Fruit fly (Drosophila melanogaster) whole organism, embryonic: ENCODE results near the gene dob.

ENCODE experiments used
- Abd-B ChIP-seq: fragments of 200-800 bp; sonication (Bioruptor generic); optimal IDR thresholded peaks from 2 replicates; lab custom pipeline; 2018; ENCODE audit warnings: missing biosample characterization, mild to moderate bottlenecking, missing genetic modification characterization, moderate library complexity
- Adf1 ChIP-seq: fragments of 200-800 bp; sonication (Bioruptor generic); IDR thresholded peaks from 2 replicates; pipeline ENCODE4 v1.3.6; 2022; ENCODE audit warnings: missing biosample characterization, missing genetic modification characterization
- CG11504 ChIP-seq: fragments of 200-800 bp; sonication (Bioruptor generic); optimal IDR thresholded peaks from 3 replicates; lab custom pipeline; 2019; ENCODE audit warnings: missing biosample characterization, mild to moderate bottlenecking, missing genetic modification characterization, moderate library complexity
- CG12155 ChIP-seq: fragments of 200-800 bp; sonication (Bioruptor generic); optimal IDR thresholded peaks from 3 replicates; lab custom pipeline; 2016; ENCODE audit warnings: missing biosample characterization, missing genetic modification characterization
- CG12391 ChIP-seq: fragments of 200-800 bp; sonication (Bioruptor generic); optimal IDR thresholded peaks from 3 replicates; lab custom pipeline; 2018; ENCODE audit warnings: missing biosample characterization, mild to moderate bottlenecking, missing genetic modification characterization, moderate library complexity
- CG12942 ChIP-seq: fragments of 200-800 bp; sonication (Bioruptor generic); optimal IDR thresholded peaks from 3 replicates; lab custom pipeline; 2016; ENCODE audit warnings: missing biosample characterization, missing genetic modification characterization
- CG13624 ChIP-seq: fragments of 200-800 bp; sonication (Bioruptor generic); optimal IDR thresholded peaks from 2 replicates; lab custom pipeline; 2016; ENCODE audit warnings: missing biosample characterization, missing genetic modification characterization
- CG13894 ChIP-seq: fragments of 200-800 bp; sonication (Bioruptor generic); optimal IDR thresholded peaks from 3 replicates; lab custom pipeline; 2018; ENCODE audit warnings: missing biosample characterization, mild to moderate bottlenecking, missing genetic modification characterization, moderate library complexity
- CG15696 ChIP-seq: fragments of 200-800 bp; sonication (Bioruptor generic); optimal IDR thresholded peaks from 2 replicates; lab custom pipeline; 2019; ENCODE audit warnings: missing biosample characterization, mild to moderate bottlenecking, missing genetic modification characterization, moderate library complexity
- CG1647 ChIP-seq: fragments of 200-800 bp; sonication (Bioruptor generic); optimal IDR thresholded peaks from 3 replicates; lab custom pipeline; 2016; ENCODE audit warnings: missing biosample characterization, missing genetic modification characterization
- CG1792 ChIP-seq: fragments of 200-800 bp; sonication (Bioruptor generic); optimal IDR thresholded peaks from 2 replicates; lab custom pipeline; 2016; ENCODE audit warnings: missing biosample characterization, missing genetic modification characterization
- CG2120 ChIP-seq: fragments of 200-800 bp; sonication (Bioruptor generic); optimal IDR thresholded peaks from 3 replicates; lab custom pipeline; 2016; ENCODE audit warnings: missing biosample characterization, missing genetic modification characterization
- CG3847 ChIP-seq: fragments of 200-800 bp; sonication (Bioruptor generic); IDR thresholded peaks from 2 replicates; pipeline ENCODE4 v1.3.6; 2022; ENCODE audit warnings: missing biosample characterization, missing genetic modification characterization
- CG4707 ChIP-seq: fragments of 200-800 bp; sonication (Bioruptor generic); optimal IDR thresholded peaks from 2 replicates; lab custom pipeline; 2018; ENCODE audit warnings: missing biosample characterization, mild to moderate bottlenecking, missing genetic modification characterization, moderate library complexity
- CG6683 ChIP-seq: fragments of 200-800 bp; sonication (Bioruptor generic); optimal IDR thresholded peaks from 2 replicates; lab custom pipeline; 2017; ENCODE audit warnings: missing biosample characterization, mild to moderate bottlenecking, missing genetic modification characterization, missing genetic modification reagents
- CG6813 ChIP-seq: fragments of 200-800 bp; sonication (Bioruptor generic); optimal IDR thresholded peaks from 2 replicates; lab custom pipeline; 2017; ENCODE audit warnings: missing biosample characterization, missing genetic modification characterization, mild to moderate bottlenecking, moderate library complexity, missing genetic modification reagents
- CG7839 ChIP-seq: fragments of 200-800 bp; sonication (Bioruptor generic); optimal IDR thresholded peaks from 3 replicates; lab custom pipeline; 2018; ENCODE audit warnings: missing biosample characterization, mild to moderate bottlenecking, missing genetic modification characterization, moderate library complexity
- CG8089 ChIP-seq: fragments of 200-800 bp; sonication (Bioruptor generic); optimal IDR thresholded peaks from 3 replicates; lab custom pipeline; 2016; ENCODE audit warnings: missing biosample characterization, missing genetic modification characterization
- CG8290 ChIP-seq, 3 experiments: fragments of 200-800 bp; sonication (Bioruptor generic); optimal IDR thresholded peaks; 2 replicates each; lab custom pipeline; 2016 to 2019; ENCODE audit warnings: missing biosample characterization in 3 of 3, missing genetic modification characterization in 3 of 3, mild to moderate bottlenecking in 2 of 3, moderate library complexity in 1 of 3
- CG9437 ChIP-seq: fragments of 200-800 bp; sonication (Bioruptor generic); optimal IDR thresholded peaks from 2 replicates; lab custom pipeline; 2018; ENCODE audit warnings: missing biosample characterization, mild to moderate bottlenecking, missing genetic modification characterization
- D19A ChIP-seq: fragments of 200-800 bp; optimal IDR thresholded peaks from 3 replicates; lab custom pipeline; 2019; ENCODE audit warnings: missing biosample characterization, mild to moderate bottlenecking, missing genetic modification characterization, moderate library complexity
- Dbx ChIP-seq: fragments of 200-800 bp; sonication (Bioruptor generic); IDR thresholded peaks from 3 replicates; pipeline ENCODE4 v1.3.6; 2022; ENCODE audit warnings: missing biosample characterization, missing genetic modification characterization
- MESR4 ChIP-seq: fragments of 200-800 bp; sonication (Bioruptor generic); optimal IDR thresholded peaks from 2 replicates; lab custom pipeline; 2018; ENCODE audit warnings: missing biosample characterization, mild to moderate bottlenecking, missing genetic modification characterization, moderate library complexity
- Oaz ChIP-seq: fragments of 200-800 bp; sonication (Bioruptor generic); IDR thresholded peaks from 2 replicates; pipeline ENCODE4 v1.3.6; 2022; ENCODE audit warnings: missing biosample characterization, missing genetic modification characterization
- Oli ChIP-seq: fragments of 200-800 bp; sonication (Bioruptor generic); optimal IDR thresholded peaks from 2 replicates; lab custom pipeline; 2018; ENCODE audit warnings: missing biosample characterization, mild to moderate bottlenecking, missing genetic modification characterization, moderate library complexity
- Sox100B ChIP-seq: fragments of 200-800 bp; sonication (Bioruptor generic); optimal IDR thresholded peaks from 3 replicates; lab custom pipeline; 2018; ENCODE audit warnings: missing biosample characterization, mild to moderate bottlenecking, missing genetic modification characterization
- Sry-β ChIP-seq: fragments of 200-800 bp; sonication (Bioruptor generic); optimal IDR thresholded peaks from 2 replicates; lab custom pipeline; 2018; ENCODE audit warnings: missing biosample characterization, mild to moderate bottlenecking, missing genetic modification characterization, moderate library complexity
- caup ChIP-seq: fragments of 200-800 bp; sonication (Bioruptor generic); optimal IDR thresholded peaks from 3 replicates; lab custom pipeline; 2017; ENCODE audit warnings: missing biosample characterization, mild to moderate bottlenecking, missing genetic modification characterization, moderate library complexity; ENCODE audit not compliant: severe bottlenecking
- crol ChIP-seq: fragments of 200-800 bp; sonication (Bioruptor generic); IDR thresholded peaks from 2 replicates; pipeline ENCODE4 v1.3.6; 2022; ENCODE audit warnings: missing biosample characterization, missing genetic modification characterization
- dati ChIP-seq: fragments of 200-800 bp; sonication (Bioruptor generic); IDR thresholded peaks from 2 replicates; pipeline ENCODE4 v1.3.6; 2022; ENCODE audit warnings: missing biosample characterization, missing genetic modification characterization
- eyg ChIP-seq: fragments of 200-800 bp; sonication (Bioruptor generic); optimal IDR thresholded peaks from 3 replicates; lab custom pipeline; 2016; ENCODE audit warnings: missing biosample characterization, missing genetic modification characterization
- fu2 ChIP-seq: fragments of 200-800 bp; sonication (Bioruptor generic); optimal IDR thresholded peaks from 2 replicates; lab custom pipeline; 2016; ENCODE audit warnings: missing biosample characterization, missing genetic modification characterization
- gcm ChIP-seq: fragments of 200-800 bp; sonication (Bioruptor generic); optimal IDR thresholded peaks from 2 replicates; lab custom pipeline; 2019; ENCODE audit warnings: missing biosample characterization, mild to moderate bottlenecking, missing genetic modification characterization, moderate library complexity
- gem ChIP-seq: fragments of 200-800 bp; sonication (Bioruptor generic); optimal IDR thresholded peaks from 2 replicates; lab custom pipeline; 2019; ENCODE audit warnings: missing biosample characterization, mild to moderate bottlenecking, missing genetic modification characterization, moderate library complexity
- gro ChIP-seq: fragments of 200-800 bp; sonication (Bioruptor generic); optimal IDR thresholded peaks from 2 replicates; lab custom pipeline; 2016; ENCODE audit warnings: missing biosample characterization, missing genetic modification characterization
- ham ChIP-seq: fragments of 200-800 bp; sonication (Bioruptor generic); IDR thresholded peaks from 2 replicates; pipeline ENCODE4 v1.3.6; 2022; ENCODE audit warnings: missing biosample characterization, missing genetic modification characterization
- ind ChIP-seq: fragments of 200-800 bp; sonication (Bioruptor generic); optimal IDR thresholded peaks from 3 replicates; lab custom pipeline; 2016; ENCODE audit warnings: missing biosample characterization, missing genetic modification characterization
- jigr1 ChIP-seq: fragments of 200-800 bp; sonication (Bioruptor generic); IDR thresholded peaks from 3 replicates; pipeline ENCODE4 v1.3.6; 2022; ENCODE audit warnings: missing biosample characterization, missing genetic modification characterization
- ken ChIP-seq: fragments of 200-800 bp; sonication (Bioruptor generic); IDR thresholded peaks from 3 replicates; pipeline ENCODE4 v1.3.6; 2022; ENCODE audit warnings: missing biosample characterization, missing genetic modification characterization
- lilli ChIP-seq: fragments of 200-800 bp; sonication (Bioruptor generic); optimal IDR thresholded peaks from 3 replicates; lab custom pipeline; 2016; ENCODE audit warnings: missing biosample characterization, missing genetic modification characterization
- luna ChIP-seq: fragments of 200-800 bp; sonication (Bioruptor generic); optimal IDR thresholded peaks from 2 replicates; lab custom pipeline; 2016; ENCODE audit warnings: missing biosample characterization, missing genetic modification characterization
- mirr ChIP-seq: fragments of 200-800 bp; sonication (Bioruptor generic); optimal IDR thresholded peaks from 3 replicates; lab custom pipeline; 2018; ENCODE audit warnings: missing biosample characterization, mild to moderate bottlenecking, missing genetic modification characterization
- otp ChIP-seq: fragments of 200-800 bp; sonication (Bioruptor generic); IDR thresholded peaks from 3 replicates; pipeline ENCODE4, ENCODE4 v1.3.6; 2022; ENCODE audit warnings: missing biosample characterization, missing genetic modification characterization
- vnd ChIP-seq: fragments of 200-800 bp; sonication (Bioruptor generic); IDR thresholded peaks from 3 replicates; pipeline ENCODE4 v1.3.6; 2022; ENCODE audit warnings: missing biosample characterization, missing genetic modification characterization; ENCODE audit not compliant: partially characterized antibody

dob gene

dm6 chrX:15076038-15076575 is 9.3 kb downstream of the dob start, which contains the start of gene Lsd-2 (continued):
- TF ChIP-seq Oli (tag; lab: Kevin White, UChicago): peak; percentile 34
- peak; percentile 47 for TF ChIP-seq caup (GFP tag; lab: Kevin White, UChicago)
- TF ChIP-seq mirr (GFP tag; lab: Kevin White, UChicago): peak; percentile 38
- TF ChIP-seq dati (GFP tag; lab: Robert Waterston, UW): no peak
- peak; percentile 15 for TF ChIP-seq CG1647 (GFP tag; lab: Kevin White, UChicago)
- peak; percentile 55 for TF ChIP-seq CG13624 (GFP tag; lab: Kevin White, UChicago)
- peak; percentile 94 for TF ChIP-seq CG11504 (tag; lab: Kevin White, UChicago)
- peak; percentile 22 for TF ChIP-seq CG1792 (GFP tag; lab: Kevin White, UChicago)
- TF ChIP-seq Dbx (GFP tag; lab: Robert Waterston, UW): peak; percentile 60; the same call in 1 of the 3 replicates
- TF ChIP-seq CG7839 (tag; lab: Kevin White, UChicago): peak; percentile 5
- TF ChIP-seq eyg: peak; percentile 25
- 0 out of 2 replicates have a peak, but pooled peaks have one; percentile 11 for TF ChIP-seq CG3847
- TF ChIP-seq CG15696 (tag; lab: Kevin White, UChicago): peak; percentile 29
- TF ChIP-seq gcm (GFP tag; lab: Kevin White, UChicago): no peak
- TF ChIP-seq Oaz (GFP tag; lab: Robert Waterston, UW): no peak
- TF ChIP-seq lilli (GFP tag; lab: Kevin White, UChicago): peak; percentile 42
- TF ChIP-seq ken (GFP tag; lab: Robert Waterston, UW): 0 out of 3 replicates have a peak, but pooled peaks have one; percentile 29
- 0 out of 3 replicates have a peak, but pooled peaks have one; percentile 26 for TF ChIP-seq otp
- TF ChIP-seq CG4707: no peak
- peak; percentile 24 for TF ChIP-seq CG6813 (GFP tag; lab: Kevin White, UChicago)
- TF ChIP-seq CG8290 (GFP tag; optimal IDR thresholded peaks at IDR 0.05; lab: Kevin White, UChicago): no peak
- TF ChIP-seq CG8290 (tag; optimal IDR thresholded peaks at IDR 0.05; lab: Kevin White, UChicago): peak in 1 of 2 experiments; percentile 77
- TF ChIP-seq CG12155 (GFP tag; lab: Kevin White, UChicago): peak; percentile 81
- TF ChIP-seq CG12942 (GFP tag; lab: Kevin White, UChicago): no peak
- no peak for TF ChIP-seq crol (GFP tag; lab: Robert Waterston, UW)
- peak; percentile 29 for TF ChIP-seq CG8089 (GFP tag; lab: Kevin White, UChicago)
- peak; percentile 35 for TF ChIP-seq CG13894 (tag; lab: Kevin White, UChicago)
- TF ChIP-seq CG9437 (GFP tag; lab: Kevin White, UChicago): peak; percentile 25
- peak; percentile 5 for TF ChIP-seq MESR4 (GFP tag; lab: Kevin White, UChicago)
- peak; percentile 96 for TF ChIP-seq Sry-β (GFP tag; lab: Kevin White, UChicago)
- TF ChIP-seq ind: peak; percentile 17
- peak; percentile 38 for TF ChIP-seq CG2120 (GFP tag; lab: Kevin White, UChicago)
- no peak for TF ChIP-seq fu2 (GFP tag; lab: Kevin White, UChicago)
- no peak for TF ChIP-seq ham (GFP tag; lab: Robert Waterston, UW)
- peak; percentile 63 for TF ChIP-seq Sox100B (GFP tag; lab: Kevin White, UChicago)
- peak; percentile 97 for TF ChIP-seq D19A (tag; lab: Kevin White, UChicago)
- peak; percentile 4 for TF ChIP-seq Abd-B
- peak; percentile 29; the same call in 1 of the 2 replicates for TF ChIP-seq Adf1 (GFP tag; lab: Robert Waterston, UW)
- TF ChIP-seq CG6683 (GFP tag; lab: Kevin White, UChicago): no peak
- peak; percentile 16 for TF ChIP-seq CG12391
- TF ChIP-seq gem (tag; lab: Kevin White, UChicago): peak; percentile 38
- TF ChIP-seq jigr1: no peak
- TF ChIP-seq vnd (GFP tag; lab: Robert Waterston, UW): no peak
- TF ChIP-seq gro: peak; percentile 78
- TF ChIP-seq luna: no peak
